Fruit fly (Drosophila melanogaster) whole organism, embryonic: ENCODE measurements around the gene ldbr.

Experiments used
- ATbp ChIP-seq: fragments of 200-800 bp; sonication (Bioruptor generic); optimal IDR thresholded peaks from 2 replicates; lab custom pipeline; 2017; ENCODE audit warnings: missing biosample characterization, mild to moderate bottlenecking, missing genetic modification characterization, missing genetic modification reagents
- Adf1 ChIP-seq: fragments of 200-800 bp; sonication (Bioruptor generic); IDR thresholded peaks from 2 replicates; pipeline ENCODE4 v1.3.6; 2022; ENCODE audit warnings: missing biosample characterization, missing genetic modification characterization
- Bteb2 ChIP-seq: fragments of 200-800 bp; sonication (Bioruptor generic); optimal IDR thresholded peaks from 2 replicates; lab custom pipeline; 2016; ENCODE audit warnings: missing biosample characterization, missing genetic modification characterization
- CG13123 ChIP-seq: fragments of 200-800 bp; sonication (Bioruptor generic); optimal IDR thresholded peaks from 2 replicates; lab custom pipeline; 2016; ENCODE audit warnings: missing biosample characterization, missing genetic modification characterization
- CG13287 ChIP-seq: fragments of 200-800 bp; sonication (Bioruptor generic); IDR thresholded peaks from 2 replicates; pipeline ENCODE4 v1.3.6; 2022; ENCODE audit warnings: missing biosample characterization, missing genetic modification characterization; ENCODE audit not compliant: partially characterized antibody
- CG14710 ChIP-seq: fragments of 200-800 bp; sonication (Bioruptor generic); optimal IDR thresholded peaks from 3 replicates; lab custom pipeline; 2019; ENCODE audit warnings: missing biosample characterization, mild to moderate bottlenecking, missing genetic modification characterization, moderate library complexity
- CG2875 ChIP-seq: fragments of 200-800 bp; sonication (Bioruptor generic); optimal IDR thresholded peaks from 2 replicates; lab custom pipeline; 2017; ENCODE audit warnings: missing biosample characterization, mild to moderate bottlenecking, missing genetic modification characterization, missing genetic modification reagents
- CG34224 ChIP-seq: fragments of 200-800 bp; sonication (Bioruptor generic); IDR thresholded peaks from 3 replicates; pipeline ENCODE4 v1.3.6; 2022; ENCODE audit warnings: missing biosample characterization, missing genetic modification characterization; ENCODE audit not compliant: partially characterized antibody
- CG3847 ChIP-seq: fragments of 200-800 bp; sonication (Bioruptor generic); IDR thresholded peaks from 2 replicates; pipeline ENCODE4 v1.3.6; 2022; ENCODE audit warnings: missing biosample characterization, missing genetic modification characterization
- CG42726 ChIP-seq: fragments of 200-800 bp; sonication (Bioruptor generic); IDR thresholded peaks from 2 replicates; pipeline ENCODE4 v1.3.6; 2022; ENCODE audit warnings: missing biosample characterization, missing genetic modification characterization; ENCODE audit not compliant: partially characterized antibody
- CG4328 ChIP-seq: fragments of 200-800 bp; sonication (Bioruptor generic); optimal IDR thresholded peaks from 3 replicates; lab custom pipeline; 2017; ENCODE audit warnings: missing biosample characterization, missing genetic modification reagents, missing genetic modification characterization
- CG9215 ChIP-seq: fragments of 200-800 bp; sonication (Bioruptor generic); IDR thresholded peaks from 2 replicates; pipeline ENCODE4 v1.3.6; 2022; ENCODE audit warnings: missing biosample characterization, missing genetic modification characterization
- Chrac-16 ChIP-seq: fragments of 200-800 bp; sonication (Bioruptor generic); optimal IDR thresholded peaks from 3 replicates; lab custom pipeline; 2016; ENCODE audit warnings: missing biosample characterization, missing genetic modification characterization
- Deaf1 ChIP-seq: fragments of 200-800 bp; optimal IDR thresholded peaks from 3 replicates; lab custom pipeline; 2019; ENCODE audit warnings: missing biosample characterization, mild to moderate bottlenecking, missing genetic modification characterization, moderate library complexity
- Dll ChIP-seq: fragments of 200-800 bp; sonication (Bioruptor generic); IDR thresholded peaks from 4 replicates; pipeline ENCODE4 v1.3.6; 2022; ENCODE audit warnings: missing biosample characterization, missing genetic modification characterization; ENCODE audit not compliant: partially characterized antibody
- ERR ChIP-seq: fragments of 200-800 bp; sonication (Bioruptor generic); optimal IDR thresholded peaks from 2 replicates; lab custom pipeline; 2016; ENCODE audit warnings: missing biosample characterization, missing genetic modification characterization
- Hr78 ChIP-seq, 2 experiments: fragments of 200-800 bp in 1 of 2; fragments of >200 bp in 1 of 2; sonication (Bioruptor generic) in 1 of 2; optimal IDR thresholded peaks; 2 replicates each; lab custom pipeline; 2017 to 2019; ENCODE audit warnings: missing biosample characterization in 2 of 2, missing genetic modification characterization in 2 of 2, mild to moderate bottlenecking in 1 of 2, moderate library complexity in 1 of 2
- NC2β ChIP-seq: fragments of 200-800 bp; sonication (Bioruptor generic); optimal IDR thresholded peaks from 2 replicates; lab custom pipeline; 2016; ENCODE audit warnings: missing biosample characterization, missing genetic modification characterization
- Pdp1 ChIP-seq, 2 experiments: fragments of 200-800 bp; sonication (Bioruptor generic); optimal IDR thresholded peaks; 3 replicates each; lab custom pipeline; 2016; ENCODE audit warnings: missing biosample characterization in 2 of 2, missing genetic modification characterization in 2 of 2, mild to moderate bottlenecking in 1 of 2, moderate library complexity in 1 of 2
- Trl ChIP-seq, 3 experiments: fragments of >200 bp in 2 of 3; fragments of 200-800 bp in 1 of 3; sonication (Bioruptor generic) in 1 of 3; optimal IDR thresholded peaks; 2 replicates in 1 of 3; 3 replicates in 2 of 3; lab custom pipeline; 2016 to 2017; ENCODE audit warnings: missing biosample characterization in 1 of 3, missing genetic modification characterization in 1 of 3
- al ChIP-seq: fragments of 200-800 bp; sonication (Bioruptor generic); IDR thresholded peaks from 2 replicates; pipeline ENCODE4 v1.3.6; 2022; ENCODE audit warnings: missing biosample characterization, missing genetic modification characterization
- amos ChIP-seq: fragments of 200-800 bp; sonication (Bioruptor generic); IDR thresholded peaks from 2 replicates; pipeline ENCODE4 v1.3.6; 2022; ENCODE audit warnings: missing biosample characterization, missing genetic modification characterization; ENCODE audit not compliant: partially characterized antibody
- ash1 ChIP-seq: fragments of 200-800 bp; sonication (Bioruptor generic); optimal IDR thresholded peaks from 2 replicates; lab custom pipeline; 2018; ENCODE audit warnings: missing biosample characterization, mild to moderate bottlenecking, missing genetic modification characterization
- cad ChIP-seq: fragments of >200 bp; optimal IDR thresholded peaks from 2 replicates; lab custom pipeline; 2017; ENCODE audit warnings: missing biosample characterization, missing genetic modification characterization
- chinmo ChIP-seq: fragments of 200-800 bp; sonication (Bioruptor generic); IDR thresholded peaks from 4 replicates; pipeline ENCODE4 v1.3.6; 2022; ENCODE audit warnings: missing biosample characterization, missing genetic modification characterization; ENCODE audit not compliant: partially characterized antibody
- ems ChIP-seq: fragments of 200-800 bp; sonication (Bioruptor generic); optimal IDR thresholded peaks from 3 replicates; lab custom pipeline; 2016; ENCODE audit warnings: missing biosample characterization, missing genetic modification characterization
- gfzf ChIP-seq: fragments of 200-800 bp; sonication (Bioruptor generic); optimal IDR thresholded peaks from 2 replicates; lab custom pipeline; 2016; ENCODE audit warnings: missing biosample characterization, mild to moderate bottlenecking, missing genetic modification characterization, moderate library complexity
- hkb ChIP-seq, 2 experiments: fragments of 200-800 bp in 1 of 2; fragments of >200 bp in 1 of 2; sonication (Bioruptor generic) in 1 of 2; IDR thresholded peaks in 1 of 2; optimal IDR thresholded peaks in 1 of 2; 2 replicates each; pipeline versions ENCODE4 v1.3.6 to Lab custom; 2017 to 2022; ENCODE audit warnings: missing biosample characterization in 1 of 2, missing genetic modification characterization in 1 of 2
- knrl ChIP-seq: fragments of 200-800 bp; sonication (Bioruptor generic); IDR thresholded peaks from 3 replicates; pipeline ENCODE4 v1.3.6; 2022; ENCODE audit warnings: missing biosample characterization, missing genetic modification characterization; ENCODE audit not compliant: partially characterized antibody
- maf-S ChIP-seq: fragments of 200-800 bp; sonication (Bioruptor generic); optimal IDR thresholded peaks from 2 replicates; lab custom pipeline; 2016; ENCODE audit warnings: missing biosample characterization, missing genetic modification characterization
- nom ChIP-seq: fragments of 200-800 bp; sonication (Bioruptor generic); optimal IDR thresholded peaks from 2 replicates; lab custom pipeline; 2017; ENCODE audit warnings: missing biosample characterization, missing genetic modification characterization, mild to moderate bottlenecking, moderate library complexity, missing genetic modification reagents
- oc ChIP-seq: fragments of 200-800 bp; sonication (Bioruptor generic); optimal IDR thresholded peaks from 2 replicates; lab custom pipeline; 2018; ENCODE audit warnings: missing biosample characterization, mild to moderate bottlenecking, missing genetic modification characterization, moderate library complexity
- otp ChIP-seq: fragments of 200-800 bp; sonication (Bioruptor generic); IDR thresholded peaks from 3 replicates; pipeline ENCODE4, ENCODE4 v1.3.6; 2022; ENCODE audit warnings: missing biosample characterization, missing genetic modification characterization
- pb ChIP-seq: fragments of 200-800 bp; sonication (Bioruptor generic); optimal IDR thresholded peaks from 3 replicates; lab custom pipeline; 2016; ENCODE audit warnings: missing biosample characterization, missing genetic modification characterization
- repo ChIP-seq: fragments of 200-800 bp; sonication (Bioruptor generic); optimal IDR thresholded peaks from 2 replicates; lab custom pipeline; 2016; ENCODE audit warnings: missing biosample characterization, missing genetic modification characterization
- row ChIP-seq: fragments of 200-800 bp; sonication (Bioruptor generic); IDR thresholded peaks from 3 replicates; pipeline ENCODE4 v1.3.6; 2022; ENCODE audit warnings: missing biosample characterization, missing genetic modification characterization
- sd ChIP-seq: fragments of 200-800 bp; sonication (Bioruptor generic); optimal IDR thresholded peaks from 3 replicates; lab custom pipeline; 2018; ENCODE audit warnings: missing biosample characterization, mild to moderate bottlenecking, missing genetic modification characterization, moderate library complexity
- sens ChIP-seq: fragments of 200-800 bp; sonication (Bioruptor generic); peaks from one replicate; lab custom pipeline; 2016; ENCODE audit warnings: missing biosample characterization, missing genetic modification characterization
- sima ChIP-seq: fragments of 200-800 bp; sonication (Bioruptor generic); optimal IDR thresholded peaks from 2 replicates; lab custom pipeline; 2016; ENCODE audit warnings: missing biosample characterization, missing genetic modification characterization
- sisA ChIP-seq: fragments of 200-800 bp; sonication (Bioruptor generic); IDR thresholded peaks from 2 replicates; pipeline ENCODE4 v1.3.6; 2022; ENCODE audit warnings: missing biosample characterization, missing genetic modification characterization
- slou ChIP-seq: fragments of 200-800 bp; sonication (Bioruptor generic); optimal IDR thresholded peaks from 3 replicates; lab custom pipeline; 2016; ENCODE audit warnings: missing biosample characterization, missing genetic modification characterization
- so ChIP-seq: fragments of 200-800 bp; sonication (Bioruptor generic); IDR thresholded peaks from 3 replicates; pipeline ENCODE4 v1.3.6; 2022; ENCODE audit warnings: missing biosample characterization, missing genetic modification characterization
- tgo ChIP-seq: fragments of 200-800 bp; sonication (Bioruptor generic); IDR thresholded peaks from 3 replicates; pipeline ENCODE4 v1.3.6; 2022; ENCODE audit warnings: missing biosample characterization, missing genetic modification characterization
- toy ChIP-seq: fragments of 200-800 bp; sonication (Bioruptor generic); IDR thresholded peaks from 2 replicates; pipeline ENCODE4 v1.3.6; 2022; ENCODE audit warnings: missing biosample characterization, missing genetic modification characterization
- twi ChIP-seq: fragments of 200-800 bp; optimal IDR thresholded peaks from 2 replicates; lab custom pipeline; 2019; ENCODE audit warnings: missing biosample characterization, mild to moderate bottlenecking, missing genetic modification characterization, moderate library complexity
- unc-4 ChIP-seq: fragments of 200-800 bp; sonication (Bioruptor generic); IDR thresholded peaks from 2 replicates; pipeline ENCODE4 v1.3.6; 2022; ENCODE audit warnings: missing biosample characterization, missing genetic modification characterization; ENCODE audit not compliant: partially characterized antibody
- vfl ChIP-seq: fragments of 200-800 bp; sonication (Bioruptor generic); optimal IDR thresholded peaks from 2 replicates; lab custom pipeline; 2016; ENCODE audit warnings: missing biosample characterization, missing genetic modification characterization
- vvl ChIP-seq: fragments of 200-800 bp; sonication (Bioruptor generic); IDR thresholded peaks from 2 replicates; pipeline ENCODE4 v1.3.6; 2022; ENCODE audit warnings: missing biosample characterization, missing genetic modification characterization
- zen ChIP-seq: fragments of 200-800 bp; sonication (Bioruptor generic); optimal IDR thresholded peaks from 3 replicates; lab custom pipeline; 2018; ENCODE audit warnings: missing biosample characterization, mild to moderate bottlenecking, missing genetic modification characterization, moderate library complexity

The ldbr gene

dm6 chr3L:8151727-8152199 lies 30.1 kb downstream of the ldbr start, which contains the start of gene CG13676:
TSS of gene CG13676 (minus strand) at chr3L:8151813.
- peak; percentile 49; the same call in 2 of the 3 replicates for TF ChIP-seq CG34224 (GFP tag; lab: Robert Waterston, UW)
- no peak for TF ChIP-seq repo (GFP tag; lab: Kevin White, UChicago)
- TF ChIP-seq sd (tag; lab: Kevin White, UChicago) = peak; percentile 20
- TF ChIP-seq ERR = no peak
- TF ChIP-seq maf-S (GFP tag; lab: Kevin White, UChicago) = no peak
- TF ChIP-seq CG13287 (GFP tag; lab: Robert Waterston, UW) = peak; percentile 36
- no peak for TF ChIP-seq CG14710 (tag; lab: Kevin White, UChicago)
- TF ChIP-seq CG2875 (GFP tag; lab: Kevin White, UChicago) = no peak
- TF ChIP-seq NC2β = no peak
- peak; percentile 13 for TF ChIP-seq ATbp (GFP tag; lab: Kevin White, UChicago)
- TF ChIP-seq twi = no peak
- 0 out of 3 replicates have a peak, but pooled peaks have one; percentile 11 for TF ChIP-seq so (GFP tag; lab: Robert Waterston, UW)
- no peak for TF ChIP-seq slou
- TF ChIP-seq sens (GFP tag; lab: Kevin White, UChicago) = peak; percentile 24
- 0 out of 3 replicates have a peak, but pooled peaks have one; percentile 8 for TF ChIP-seq row (GFP tag; lab: Robert Waterston, UW)
- no peak for TF ChIP-seq zen (tag; lab: Kevin White, UChicago)
- TF ChIP-seq Bteb2 (GFP tag; lab: Kevin White, UChicago) = no peak
- no peak for TF ChIP-seq gfzf
- no peak for TF ChIP-seq CG9215 (GFP tag; lab: Robert Waterston, UW)
- no peak for TF ChIP-seq otp (GFP tag; lab: Robert Waterston, UW)
- no peak for TF ChIP-seq hkb (optimal IDR thresholded peaks at IDR 0.05; lab: Kevin White, UChicago)
- no peak for TF ChIP-seq hkb (GFP tag; IDR thresholded peaks at IDR 0.05; lab: Robert Waterston, UW)
- TF ChIP-seq pb (GFP tag; lab: Kevin White, UChicago) = no peak
- no peak for TF ChIP-seq sima (GFP tag; lab: Kevin White, UChicago)
- no peak for TF ChIP-seq tgo
- peak; percentile 91; the same call in 2 of the 4 replicates for TF ChIP-seq chinmo (GFP tag; lab: Robert Waterston, UW)
- 0 out of 4 replicates have a peak, but pooled peaks have one; percentile 16 for TF ChIP-seq Dll
- no peak for TF ChIP-seq Chrac-16 (GFP tag; lab: Kevin White, UChicago)
- TF ChIP-seq knrl (GFP tag; lab: Robert Waterston, UW) = no peak
- TF ChIP-seq Trl (optimal IDR thresholded peaks at IDR 0.05; lab: Kevin White, UChicago) = peak; percentile 59 to 78
- no peak for TF ChIP-seq Trl (GFP tag; optimal IDR thresholded peaks at IDR 0.05; lab: Kevin White, UChicago)
- TF ChIP-seq al (GFP tag; lab: Robert Waterston, UW) = no peak
- TF ChIP-seq toy (GFP tag; lab: Robert Waterston, UW) = no peak
- TF ChIP-seq vfl (GFP tag; lab: Kevin White, UChicago) = no peak
- TF ChIP-seq Pdp1 (GFP tag; optimal IDR thresholded peaks at IDR 0.05; lab: Kevin White, UChicago) = no peak
- TF ChIP-seq amos = no peak
- no peak for TF ChIP-seq CG13123 (GFP tag; lab: Kevin White, UChicago)
- TF ChIP-seq nom (GFP tag; lab: Kevin White, UChicago) = peak; percentile 12
- TF ChIP-seq CG3847 (GFP tag; lab: Robert Waterston, UW) = no peak
- no peak for TF ChIP-seq sisA (GFP tag; lab: Robert Waterston, UW)
- TF ChIP-seq unc-4 (GFP tag; lab: Robert Waterston, UW) = 0 out of 2 replicates have a peak, but pooled peaks have one; percentile 26
- TF ChIP-seq Hr78 (GFP tag; optimal IDR thresholded peaks at IDR 0.05; lab: Kevin White, UChicago) = no peak
- 0 out of 2 replicates have a peak, but pooled peaks have one; percentile 41 for TF ChIP-seq vvl (GFP tag; lab: Robert Waterston, UW)
- TF ChIP-seq oc (tag; lab: Kevin White, UChicago) = peak; percentile 54
- no peak for TF ChIP-seq CG42726 (GFP tag; lab: Robert Waterston, UW)
- TF ChIP-seq ash1 (GFP tag; lab: Kevin White, UChicago) = no peak
- peak; percentile 45 for TF ChIP-seq Deaf1 (tag; lab: Kevin White, UChicago)
- TF ChIP-seq CG4328 (GFP tag; lab: Kevin White, UChicago) = no peak
- peak; percentile 45; the same call in 1 of the 2 replicates for TF ChIP-seq Adf1 (GFP tag; lab: Robert Waterston, UW)
- TF ChIP-seq ems = no peak
- no peak for TF ChIP-seq cad
